Fruit fly (Drosophila melanogaster): Measurements from ENCODE around the gene CG7518.

DNA sequence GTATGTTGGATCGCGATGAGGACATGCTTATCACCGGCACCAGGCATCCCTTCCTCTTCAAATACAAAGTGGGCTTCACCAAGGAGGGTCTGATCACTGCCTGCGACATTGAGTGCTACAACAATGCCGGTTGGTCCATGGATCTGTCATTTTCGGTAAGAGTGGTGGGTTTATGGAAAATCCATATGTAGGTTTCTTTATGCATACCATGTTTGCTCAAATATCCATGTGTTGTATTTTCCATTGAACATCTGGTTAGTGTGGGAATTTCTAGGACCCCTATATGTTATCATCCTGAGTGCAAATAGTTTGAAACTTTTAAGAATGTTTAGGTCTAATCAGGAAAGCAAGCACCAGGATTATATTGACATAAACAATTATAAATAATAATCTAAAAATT lies 38.2 kb downstream of the CG7518 start:
- TF ChIP-seq CG10348 (GFP tag; IDR thresholded peaks at IDR 0.05) = no peak
- TF ChIP-seq rn (GFP tag; IDR thresholded peaks at IDR 0.05) = no peak
- TF ChIP-seq CG14655 (GFP tag; optimal IDR thresholded peaks at IDR 0.05) = no peak
- no peak for TF ChIP-seq gl (tag; optimal IDR thresholded peaks at IDR 0.05)
- TF ChIP-seq CG8301 (tag; optimal IDR thresholded peaks at IDR 0.05) = no peak
- TF ChIP-seq EcR (GFP tag; optimal IDR thresholded peaks at IDR 0.05) = no peak
- no peak for TF ChIP-seq CG13204 (GFP tag; optimal IDR thresholded peaks at IDR 0.05)
